Fruit fly (Drosophila melanogaster) whole organism, embryonic: Measurements from ENCODE around the gene sick.

Experiments used
- CG17829 ChIP-seq: fragments of 200-800 bp; optimal IDR thresholded peaks from 2 replicates; lab custom pipeline; 2019; ENCODE audit warnings: missing biosample characterization, mild to moderate bottlenecking, missing genetic modification characterization, moderate library complexity
- CG3407 ChIP-seq: fragments of 200-800 bp; sonication (Bioruptor generic); optimal IDR thresholded peaks from 2 replicates; lab custom pipeline; 2018; ENCODE audit warnings: missing biosample characterization, mild to moderate bottlenecking, missing genetic modification characterization
- CG9876 ChIP-seq: fragments of 200-800 bp; sonication (Bioruptor generic); optimal IDR thresholded peaks from 2 replicates; lab custom pipeline; 2016; ENCODE audit warnings: missing biosample characterization, missing genetic modification characterization
- ftz-f1 ChIP-seq: fragments of 200-800 bp; sonication (Bioruptor generic); optimal IDR thresholded peaks from 2 replicates; lab custom pipeline; 2016; ENCODE audit warnings: missing biosample characterization, missing genetic modification characterization

dm6 chr2L:19872109-19872508, 75.9 kb downstream of the sick start:
- TF ChIP-seq CG9876 (GFP tag; lab: Kevin White, UChicago) (no peak), ftz-f1 (GFP tag; lab: Kevin White, UChicago) (no peak), CG17829 (tag; lab: Kevin White, UChicago) (no peak), CG3407 (no peak)
